Fruit fly (Drosophila melanogaster) whole organism, embryonic: ENCODE results near the gene CG8301.
A peak's percentile ranks its signal among the peaks of the same experiment; 100 is the strongest.

Experiments
- Atf3 ChIP-seq: fragments of 200-800 bp; sonication (Bioruptor generic); optimal IDR thresholded peaks from 3 replicates; lab custom pipeline; 2016; ENCODE audit warnings: missing biosample characterization, missing genetic modification characterization
- BEAF-32 ChIP-seq: fragments of 200-800 bp; sonication (Bioruptor generic); optimal IDR thresholded peaks from 3 replicates; lab custom pipeline; 2017; ENCODE audit warnings: missing biosample characterization, missing genetic modification characterization, mild to moderate bottlenecking, moderate library complexity, missing genetic modification reagents
- Bgb ChIP-seq: fragments of 200-800 bp; sonication (Bioruptor generic); IDR thresholded peaks from 2 replicates; pipeline ENCODE4 v1.3.6; 2022; ENCODE audit warnings: missing biosample characterization, missing genetic modification characterization; ENCODE audit not compliant: partially characterized antibody
- BtbVII ChIP-seq: fragments of 200-800 bp; sonication (Bioruptor generic); optimal IDR thresholded peaks from 3 replicates; lab custom pipeline; 2017; ENCODE audit warnings: missing biosample characterization, mild to moderate bottlenecking, missing genetic modification characterization
- CG10209 ChIP-seq: fragments of 200-800 bp; sonication (Bioruptor generic); optimal IDR thresholded peaks from 3 replicates; lab custom pipeline; 2017; ENCODE audit warnings: missing biosample characterization, mild to moderate bottlenecking, missing genetic modification characterization, missing genetic modification reagents
- CG11247 ChIP-seq: fragments of 200-800 bp; sonication (Bioruptor generic); IDR thresholded peaks from 2 replicates; pipeline ENCODE4 v1.3.6; 2022; ENCODE audit warnings: missing biosample characterization, missing genetic modification characterization
- CG12071 ChIP-seq: fragments of 200-800 bp; sonication (Bioruptor generic); optimal IDR thresholded peaks from 3 replicates; lab custom pipeline; 2018; ENCODE audit warnings: missing biosample characterization, mild to moderate bottlenecking, missing genetic modification characterization
- CG12744 ChIP-seq: fragments of 200-800 bp; sonication (Bioruptor generic); optimal IDR thresholded peaks from 2 replicates; lab custom pipeline; 2016; ENCODE audit warnings: missing biosample characterization, missing genetic modification characterization
- CG18599 ChIP-seq: fragments of 200-800 bp; sonication (Bioruptor generic); optimal IDR thresholded peaks from 3 replicates; lab custom pipeline; 2017; ENCODE audit warnings: missing biosample characterization, missing genetic modification characterization, mild to moderate bottlenecking, moderate library complexity, missing genetic modification reagents
- CG2889 ChIP-seq: fragments of 200-800 bp; sonication (Bioruptor generic); IDR thresholded peaks from 3 replicates; pipeline ENCODE4 v1.3.6; 2022; ENCODE audit warnings: missing biosample characterization, missing genetic modification characterization
- CG30403 ChIP-seq: fragments of 200-800 bp; sonication (Bioruptor generic); optimal IDR thresholded peaks from 3 replicates; lab custom pipeline; 2016; ENCODE audit warnings: missing biosample characterization, missing genetic modification characterization
- CG31441 ChIP-seq: fragments of 200-800 bp; sonication (Bioruptor generic); IDR thresholded peaks from 2 replicates; pipeline ENCODE4 v1.3.6; 2022; ENCODE audit warnings: missing biosample characterization, missing genetic modification characterization
- CG3163 ChIP-seq: fragments of 200-800 bp; sonication (Bioruptor generic); optimal IDR thresholded peaks from 3 replicates; lab custom pipeline; 2016; ENCODE audit warnings: missing biosample characterization, missing genetic modification characterization
- CG32532 ChIP-seq: fragments of 200-800 bp; sonication (Bioruptor generic); IDR thresholded peaks from 2 replicates; pipeline ENCODE4 v1.3.6; 2022; ENCODE audit warnings: missing biosample characterization, missing genetic modification characterization
- CG4730 ChIP-seq: fragments of 200-800 bp; sonication (Bioruptor generic); IDR thresholded peaks from 2 replicates; pipeline ENCODE4 v1.3.6; 2022; ENCODE audit warnings: missing biosample characterization, missing genetic modification characterization
- CG6654 ChIP-seq: fragments of 200-800 bp; sonication (Bioruptor generic); optimal IDR thresholded peaks from 2 replicates; lab custom pipeline; 2017; ENCODE audit warnings: missing biosample characterization, mild to moderate bottlenecking, missing genetic modification characterization
- CG6813 ChIP-seq: fragments of 200-800 bp; sonication (Bioruptor generic); optimal IDR thresholded peaks from 2 replicates; lab custom pipeline; 2017; ENCODE audit warnings: missing biosample characterization, missing genetic modification characterization, mild to moderate bottlenecking, moderate library complexity, missing genetic modification reagents
- CG7357 ChIP-seq: fragments of 200-800 bp; sonication (Bioruptor generic); IDR thresholded peaks from 3 replicates; pipeline ENCODE4 v1.3.6; 2022; ENCODE audit warnings: missing biosample characterization, missing genetic modification characterization
- CG9817 ChIP-seq: fragments of 200-800 bp; sonication (Bioruptor generic); optimal IDR thresholded peaks from 2 replicates; lab custom pipeline; 2018; ENCODE audit warnings: missing biosample characterization, mild to moderate bottlenecking, missing genetic modification characterization, moderate library complexity
- Fer3 ChIP-seq: fragments of 200-800 bp; sonication (Bioruptor generic); optimal IDR thresholded peaks from 2 replicates; lab custom pipeline; 2018; ENCODE audit warnings: missing biosample characterization, mild to moderate bottlenecking, missing genetic modification characterization, moderate library complexity
- GATAe ChIP-seq: fragments of 200-800 bp; sonication (Bioruptor generic); conservative IDR thresholded peaks from 2 replicates; pipeline ENCODE4 v1.3.6; 2022; ENCODE audit warnings: missing biosample characterization, missing genetic modification characterization
- Hr3 ChIP-seq: fragments of 200-800 bp; sonication (Bioruptor generic); optimal IDR thresholded peaks from 3 replicates; lab custom pipeline; 2016; ENCODE audit warnings: missing biosample characterization, missing genetic modification characterization
- Hr39 ChIP-seq: fragments of >200 bp; optimal IDR thresholded peaks from 2 replicates; lab custom pipeline; 2017
- MTF-1 ChIP-seq: fragments of 200-800 bp; sonication (Bioruptor generic); optimal IDR thresholded peaks from 2 replicates; lab custom pipeline; 2018; ENCODE audit warnings: missing biosample characterization, mild to moderate bottlenecking, missing genetic modification characterization, borderline replicate concordance
- Nf-YB ChIP-seq: fragments of 200-800 bp; sonication (Bioruptor generic); optimal IDR thresholded peaks from 3 replicates; lab custom pipeline; 2019; ENCODE audit warnings: missing biosample characterization, mild to moderate bottlenecking, missing genetic modification characterization, moderate library complexity
- Rx ChIP-seq: fragments of 200-800 bp; sonication (Bioruptor generic); IDR thresholded peaks from 2 replicates; pipeline ENCODE4 v1.3.6; 2022; ENCODE audit warnings: missing biosample characterization, missing genetic modification characterization
- Stat92E ChIP-seq, 3 experiments: fragments of >200 bp in 2 of 3; fragments of 200-800 bp in 1 of 3; sonication (Bioruptor generic) in 1 of 3; optimal IDR thresholded peaks; 2 replicates each; lab custom pipeline; 2017 to 2019; ENCODE audit warnings: missing biosample characterization in 3 of 3, missing genetic modification characterization in 3 of 3, mild to moderate bottlenecking in 1 of 3, moderate library complexity in 1 of 3
- Tbp ChIP-seq: fragments of >200 bp; optimal IDR thresholded peaks from 2 replicates; lab custom pipeline; 2018; ENCODE audit warnings: missing biosample characterization, missing genetic modification characterization
- Usf ChIP-seq: fragments of 200-800 bp; sonication (Bioruptor generic); optimal IDR thresholded peaks from 2 replicates; lab custom pipeline; 2017; ENCODE audit warnings: missing genotype, missing biosample characterization, missing genetic modification characterization
- abd-A ChIP-seq: fragments of 200-800 bp; sonication (Bioruptor generic); optimal IDR thresholded peaks from 3 replicates; lab custom pipeline; 2019; ENCODE audit warnings: missing biosample characterization, mild to moderate bottlenecking, missing genetic modification characterization, moderate library complexity
- cg ChIP-seq: fragments of 200-800 bp; sonication (Bioruptor generic); optimal IDR thresholded peaks from 3 replicates; lab custom pipeline; 2019; ENCODE audit warnings: missing biosample characterization, mild to moderate bottlenecking, missing genetic modification characterization, moderate library complexity
- chif ChIP-seq, 2 experiments: fragments of 200-800 bp; sonication (Bioruptor generic); optimal IDR thresholded peaks; 3 replicates each; lab custom pipeline; 2016; ENCODE audit warnings: missing biosample characterization in 2 of 2, missing genetic modification characterization in 2 of 2
- crol ChIP-seq: fragments of 200-800 bp; sonication (Bioruptor generic); IDR thresholded peaks from 2 replicates; pipeline ENCODE4 v1.3.6; 2022; ENCODE audit warnings: missing biosample characterization, missing genetic modification characterization
- dimm ChIP-seq: fragments of 200-800 bp; sonication (Bioruptor generic); IDR thresholded peaks from 2 replicates; pipeline ENCODE4 v1.3.6; 2022; ENCODE audit warnings: missing biosample characterization, missing genetic modification characterization
- ewg ChIP-seq: fragments of 200-800 bp; sonication (Bioruptor generic); optimal IDR thresholded peaks from 3 replicates; lab custom pipeline; 2017; ENCODE audit warnings: mild to moderate bottlenecking, missing biosample characterization, missing genetic modification reagents, missing genetic modification characterization
- exex ChIP-seq: fragments of 200-800 bp; sonication (Bioruptor generic); optimal IDR thresholded peaks from 4 replicates; lab custom pipeline; 2018; ENCODE audit warnings: missing biosample characterization, mild to moderate bottlenecking, missing genetic modification characterization, moderate library complexity
- fd64A ChIP-seq: fragments of 200-800 bp; sonication (Bioruptor generic); optimal IDR thresholded peaks from 3 replicates; lab custom pipeline; 2018; ENCODE audit warnings: missing biosample characterization, mild to moderate bottlenecking, missing genetic modification characterization
- inv ChIP-seq: fragments of 200-800 bp; sonication (Bioruptor generic); IDR thresholded peaks from 2 replicates; pipeline ENCODE4 v1.3.6; 2022; ENCODE audit warnings: missing biosample characterization, missing genetic modification characterization; ENCODE audit not compliant: partially characterized antibody
- lbe ChIP-seq: fragments of 200-800 bp; sonication (Bioruptor generic); optimal IDR thresholded peaks from 2 replicates; lab custom pipeline; 2016; ENCODE audit warnings: missing biosample characterization, mild to moderate bottlenecking, missing genetic modification characterization
- lilli ChIP-seq: fragments of 200-800 bp; sonication (Bioruptor generic); optimal IDR thresholded peaks from 3 replicates; lab custom pipeline; 2016; ENCODE audit warnings: missing biosample characterization, missing genetic modification characterization
- maf-S ChIP-seq: fragments of 200-800 bp; sonication (Bioruptor generic); optimal IDR thresholded peaks from 2 replicates; lab custom pipeline; 2016; ENCODE audit warnings: missing biosample characterization, missing genetic modification characterization
- oc ChIP-seq: fragments of 200-800 bp; sonication (Bioruptor generic); optimal IDR thresholded peaks from 2 replicates; lab custom pipeline; 2018; ENCODE audit warnings: missing biosample characterization, mild to moderate bottlenecking, missing genetic modification characterization, moderate library complexity
- peb ChIP-seq: fragments of 200-800 bp; sonication (Bioruptor generic); IDR thresholded peaks from 2 replicates; pipeline ENCODE4 v1.3.6; 2022; ENCODE audit warnings: missing biosample characterization, missing genetic modification characterization
- pho ChIP-seq: fragments of 200-800 bp; sonication (Bioruptor generic); optimal IDR thresholded peaks from 2 replicates; lab custom pipeline; 2016; ENCODE audit warnings: missing biosample characterization, missing genetic modification characterization
- seq ChIP-seq: fragments of 200-800 bp; sonication (Bioruptor generic); IDR thresholded peaks from 2 replicates; pipeline ENCODE4 v1.3.6; 2022; ENCODE audit warnings: missing biosample characterization, missing genetic modification characterization
- sim ChIP-seq: fragments of 200-800 bp; sonication (Bioruptor generic); IDR thresholded peaks from 2 replicates; pipeline ENCODE4 v1.3.6; 2022; ENCODE audit warnings: missing biosample characterization, missing genetic modification characterization
- slp2 ChIP-seq: fragments of 200-800 bp; sonication (Bioruptor generic); optimal IDR thresholded peaks from 2 replicates; lab custom pipeline; 2016; ENCODE audit warnings: missing biosample characterization, missing genetic modification characterization
- ssp ChIP-seq: fragments of 200-800 bp; sonication (Bioruptor generic); IDR thresholded peaks from 2 replicates; pipeline ENCODE4 v1.3.6; 2022; ENCODE audit warnings: missing biosample characterization, missing genetic modification characterization
- unc-4 ChIP-seq: fragments of 200-800 bp; sonication (Bioruptor generic); IDR thresholded peaks from 2 replicates; pipeline ENCODE4 v1.3.6; 2022; ENCODE audit warnings: missing biosample characterization, missing genetic modification characterization; ENCODE audit not compliant: partially characterized antibody
- vvl ChIP-seq: fragments of 200-800 bp; sonication (Bioruptor generic); IDR thresholded peaks from 2 replicates; pipeline ENCODE4 v1.3.6; 2022; ENCODE audit warnings: missing biosample characterization, missing genetic modification characterization
- wek ChIP-seq: fragments of 200-800 bp; sonication (Bioruptor generic); optimal IDR thresholded peaks from 3 replicates; lab custom pipeline; 2018; ENCODE audit warnings: missing biosample characterization, mild to moderate bottlenecking, missing genetic modification characterization, moderate library complexity

CG8301 gene

dm6 chr3R:9626880-9627401 is 45.8 kb downstream of the CG8301 start, which contains the start of the genes CG9427 and CG8319 (continued):
- TF ChIP-seq Hr3 (GFP tag; lab: Kevin White, UChicago): peak; percentile 56
- peak; percentile 78 for TF ChIP-seq Bgb
- no peak for TF ChIP-seq ewg (GFP tag; lab: Kevin White, UChicago)
- TF ChIP-seq sim (GFP tag; lab: Robert Waterston, UW): no peak
- TF ChIP-seq Atf3 (GFP tag; lab: Kevin White, UChicago): no peak
- TF ChIP-seq oc: peak; percentile 78
- TF ChIP-seq cg (GFP tag; lab: Kevin White, UChicago): no peak
- TF ChIP-seq slp2 (GFP tag; lab: Kevin White, UChicago): peak; percentile 24
- TF ChIP-seq pho (GFP tag; lab: Kevin White, UChicago): peak; percentile 62
- no peak for TF ChIP-seq Hr39 (lab: Kevin White, UChicago)
- peak; percentile 90 for TF ChIP-seq CG31441 (GFP tag; lab: Robert Waterston, UW)
- peak; percentile 95 for TF ChIP-seq unc-4
- peak; percentile 38; the same call in 1 of the 2 replicates for TF ChIP-seq CG11247 (GFP tag; lab: Robert Waterston, UW)
- peak; percentile 66 for TF ChIP-seq vvl (GFP tag; lab: Robert Waterston, UW)
- no peak for TF ChIP-seq peb (GFP tag; lab: Robert Waterston, UW)
- TF ChIP-seq seq (GFP tag; lab: Robert Waterston, UW): no peak
- peak; percentile 20 for TF ChIP-seq maf-S (GFP tag; lab: Kevin White, UChicago)
- peak; percentile 39 for TF ChIP-seq CG18599 (GFP tag; lab: Kevin White, UChicago)
- TF ChIP-seq BEAF-32 (GFP tag; lab: Kevin White, UChicago): peak; percentile 91
- no peak for TF ChIP-seq abd-A (tag; lab: Kevin White, UChicago)
- no peak for TF ChIP-seq CG6813 (GFP tag; lab: Kevin White, UChicago)
- TF ChIP-seq crol (GFP tag; lab: Robert Waterston, UW): no peak
- TF ChIP-seq CG3163 (GFP tag; lab: Kevin White, UChicago): peak; percentile 10
- TF ChIP-seq fd64A (GFP tag; lab: Kevin White, UChicago): no peak
- no peak for TF ChIP-seq CG6654
- peak; percentile 38 for TF ChIP-seq CG12744 (GFP tag; lab: Kevin White, UChicago)
- no peak for TF ChIP-seq CG7357 (GFP tag; lab: Robert Waterston, UW)
- TF ChIP-seq Fer3 (tag; lab: Kevin White, UChicago): peak; percentile 20
- TF ChIP-seq MTF-1 (GFP tag; lab: Kevin White, UChicago): no peak
- peak; percentile 67 for TF ChIP-seq inv (GFP tag; lab: Robert Waterston, UW)
- peak; percentile 50 for TF ChIP-seq Nf-YB (GFP tag; lab: Kevin White, UChicago)
- TF ChIP-seq Rx (GFP tag; lab: Robert Waterston, UW): no peak
- no peak for TF ChIP-seq dimm (GFP tag; lab: Robert Waterston, UW)
- no peak for TF ChIP-seq CG4730 (GFP tag; lab: Robert Waterston, UW)
- no peak for TF ChIP-seq GATAe (GFP tag; lab: Robert Waterston, UW)
- TF ChIP-seq ssp (GFP tag; lab: Robert Waterston, UW): peak; percentile 56
- no peak for TF ChIP-seq CG2889 (GFP tag; lab: Robert Waterston, UW)
- TF ChIP-seq exex (tag; lab: Kevin White, UChicago): peak; percentile 38
- TF ChIP-seq wek (GFP tag; lab: Kevin White, UChicago): no peak
- TF ChIP-seq chif (GFP tag; optimal IDR thresholded peaks at IDR 0.05; lab: Kevin White, UChicago): peak; percentile 40 to 63
- peak; percentile 55 for TF ChIP-seq CG9817 (tag; lab: Kevin White, UChicago)
- no peak for TF ChIP-seq Usf (GFP tag; lab: Kevin White, UChicago)
- TF ChIP-seq CG32532 (GFP tag; lab: Robert Waterston, UW): peak; percentile 60
- TF ChIP-seq lilli: peak; percentile 87
- TF ChIP-seq Tbp (GFP tag; lab: Kevin White, UChicago): no peak
- peak; percentile 81 for TF ChIP-seq CG30403
- TF ChIP-seq CG10209: peak; percentile 45
- no peak for TF ChIP-seq BtbVII (GFP tag; lab: Kevin White, UChicago)
- TF ChIP-seq CG12071: no peak
- peak in 1 of 3 experiments; percentile 31 for TF ChIP-seq Stat92E (GFP tag; optimal IDR thresholded peaks at IDR 0.05; lab: Kevin White, UChicago)
- peak; percentile 10 for TF ChIP-seq lbe (GFP tag; lab: Kevin White, UChicago)
